Worm (Caenorhabditis elegans): Measurements from ENCODE around the gene F32D8.5.

The F32D8.5 gene

ce11 chrV:10887564-10887963 lies 7.0 kb upstream of the F32D8.5 start (continued):
- TF ChIP-seq lin-15B (tag; optimal IDR thresholded peaks at IDR 0.05), result no peak
- peak; percentile 30 for TF ChIP-seq nhr-85 (tag)
- no peak for TF ChIP-seq zag-1 (tag; optimal IDR thresholded peaks at IDR 0.05)
- no peak for TF ChIP-seq unc-86 (tag; optimal IDR thresholded peaks at IDR 0.05)
- no peak for TF ChIP-seq fkh-8 (tag; optimal IDR thresholded peaks at IDR 0.05)
- no peak for TF ChIP-seq C34B4.2 (tag; optimal IDR thresholded peaks at IDR 0.05)
- no peak for TF ChIP-seq lir-3 (tag; optimal IDR thresholded peaks at IDR 0.05; ENCODE audit: poor library complexity)
- TF ChIP-seq pqm-1 (tag; optimal IDR thresholded peaks at IDR 0.05), result no peak
- TF ChIP-seq lsy-2 (tag; optimal IDR thresholded peaks at IDR 0.05), result peak in 1 of 2 experiments; percentile 3
- TF ChIP-seq lin-14 (GFP tag; optimal IDR thresholded peaks at IDR 0.05), result no peak
- TF ChIP-seq swsn-7 (tag; optimal IDR thresholded peaks at IDR 0.05), result no peak
- no peak for TF ChIP-seq blmp-1 (tag; optimal IDR thresholded peaks at IDR 0.05)

- TF ChIP-seq snpc-4 (tag; optimal IDR thresholded peaks at IDR 0.05) (no peak), dsc-1 (tag; optimal IDR thresholded peaks at IDR 0.05) (peak; percentile 56), aly-2 (tag; optimal IDR thresholded peaks at IDR 0.05) (peak; percentile 48)
These were observed 6.4 kb upstream of the F32D8.5 start for ce11 chrV:10888153-10888552.

- TF ChIP-seq unc-62 (GFP tag; optimal IDR thresholded peaks at IDR 0.05), result no peak
- TF ChIP-seq efl-1 (optimal IDR thresholded peaks at IDR 0.05), result no peak
- peak in 1 of 2 experiments; percentile 83 for TF ChIP-seq efl-1 (GFP tag; optimal IDR thresholded peaks at IDR 0.05 in 1 of 2)
- TF ChIP-seq hlh-4 (tag; optimal IDR thresholded peaks at IDR 0.05), result no peak
These were observed 5.6 kb upstream of the F32D8.5 start, which contains the start of gene F32D8.11 for ce11 chrV:10889036-10889435. F32D8.11 (minus strand) TSS chrV:10889136.

DNA sequence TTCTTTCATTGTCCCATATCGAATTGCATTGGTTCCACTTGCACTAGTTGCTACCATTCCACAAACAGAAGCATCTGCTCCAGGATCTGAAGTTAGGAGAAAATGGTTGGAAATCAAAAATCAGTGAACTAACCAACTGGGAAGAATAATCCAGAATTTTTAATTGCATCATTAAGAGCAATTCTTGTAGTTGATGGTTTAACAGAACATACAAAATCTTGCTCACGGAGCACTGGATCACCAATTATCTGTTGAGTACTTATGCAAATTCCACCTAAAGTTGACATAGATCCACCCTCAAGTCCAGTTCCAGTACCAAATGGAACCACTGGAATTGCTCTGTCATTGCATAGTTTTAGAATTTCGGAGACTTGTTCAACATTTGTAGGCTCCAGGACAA lies 4.8 kb upstream of the F32D8.5 start:
- no peak for TF ChIP-seq hlh-4 (tag; optimal IDR thresholded peaks at IDR 0.05)
- TF ChIP-seq nhr-19 (GFP tag; conservative IDR thresholded peaks at IDR 0.05), result peak; percentile 9; the same call in 1 of the 2 replicates
- TF ChIP-seq zip-4 (GFP tag; optimal IDR thresholded peaks at IDR 0.05), result no peak
- no peak for TF ChIP-seq nhr-237 (tag; optimal IDR thresholded peaks at IDR 0.05)

DNA sequence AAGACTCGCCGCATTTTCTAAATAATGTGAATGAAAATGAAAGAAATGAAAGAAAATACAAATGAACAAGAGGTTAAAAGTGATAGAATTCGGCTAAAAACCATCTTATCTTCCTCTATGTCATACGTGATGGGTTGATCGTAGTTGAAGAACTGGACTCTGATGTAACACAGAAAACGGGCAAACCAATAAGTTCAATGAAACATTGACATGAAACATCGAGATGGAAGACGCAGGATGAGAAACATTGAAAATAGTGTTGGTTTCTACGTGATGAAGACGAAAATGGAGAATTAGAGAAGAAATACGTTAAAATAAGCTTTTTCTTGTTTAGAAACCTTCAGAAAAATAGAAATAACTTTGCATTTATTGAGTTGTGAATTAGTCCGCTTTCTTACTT lies 3.6 kb upstream of the F32D8.5 start, which contains the start of gene F32D8.12:
Gene F32D8.12 (minus strand): TSS at position 48 of the 400 bp plus-strand sequence.
- TF ChIP-seq hlh-4 (tag; optimal IDR thresholded peaks at IDR 0.05) (no peak), pqm-1 (tag; optimal IDR thresholded peaks at IDR 0.05) (no peak), unc-62 (GFP tag; optimal IDR thresholded peaks at IDR 0.05) (no peak), F16B12.6 (tag; optimal IDR thresholded peaks at IDR 0.05) (no peak), ztf-11 (tag; optimal IDR thresholded peaks at IDR 0.05) (no peak), dpl-1 (GFP tag; optimal IDR thresholded peaks at IDR 0.05) (peak in 2 of 3 experiments; percentile 11 to 17), sox-4 (tag; optimal IDR thresholded peaks at IDR 0.05) (no peak), fkh-4 (tag; optimal IDR thresholded peaks at IDR 0.05; ENCODE audit: borderline replicate concordance) (no peak), lin-14 (GFP tag; optimal IDR thresholded peaks at IDR 0.05) (peak; percentile 61), rnt-1 (tag; optimal IDR thresholded peaks at IDR 0.05) (peak; percentile 37), unc-86 (tag; optimal IDR thresholded peaks at IDR 0.05) (no peak), ces-1 (GFP tag; optimal IDR thresholded peaks at IDR 0.05) (no peak), hlh-17 (GFP tag; optimal IDR thresholded peaks at IDR 0.05; ENCODE audit: borderline replicate concordance) (no peak), nhr-84 (tag; optimal IDR thresholded peaks at IDR 0.05) (no peak), nhr-20 (tag; optimal IDR thresholded peaks at IDR 0.05) (peak; percentile 82), ets-5 (GFP tag; IDR thresholded peaks at IDR 0.05) (no peak), dsc-1 (tag; optimal IDR thresholded peaks at IDR 0.05) (peak; percentile 19), ceh-82 (tag; optimal IDR thresholded peaks at IDR 0.05) (peak in 1 of 3 experiments; percentile 22), lin-35 (GFP tag; optimal IDR thresholded peaks at IDR 0.05) (peak; percentile 23 to 59), nhr-76 (tag; optimal IDR thresholded peaks at IDR 0.05) (no peak), pax-3 (tag; optimal IDR thresholded peaks at IDR 0.05) (no peak), vab-15 (tag; optimal IDR thresholded peaks at IDR 0.05) (no peak), Y116A8C.19 (tag; optimal IDR thresholded peaks at IDR 0.05; ENCODE audit: borderline replicate concordance) (no peak), ceh-88 (GFP tag; IDR thresholded peaks at IDR 0.05) (no peak), zip-4 (GFP tag; optimal IDR thresholded peaks at IDR 0.05) (no peak), pag-3 (tag; optimal IDR thresholded peaks at IDR 0.05; ENCODE audit: borderline replicate concordance, insufficient read depth) (no peak), nhr-85 (tag) (peak; percentile 65), efl-1 (optimal IDR thresholded peaks at IDR 0.05) (peak; percentile 68 to 81), efl-1 (GFP tag; optimal IDR thresholded peaks at IDR 0.05 in 1 of 2) (peak; percentile 18 to 95), alr-1 (tag; optimal IDR thresholded peaks at IDR 0.05; ENCODE audit: borderline replicate concordance) (no peak), nhr-77 (tag; optimal IDR thresholded peaks at IDR 0.05) (no peak), skn-1 (tag; optimal IDR thresholded peaks at IDR 0.05) (no peak)
